Worm (Caenorhabditis elegans) whole organism, young adult: ENCODE results near the gene srx-73.

Experiments used
- C17E4.6 ChIP-seq: fragments of 200-800 bp; sonication (Bioruptor generic); IDR thresholded peaks from 2 replicates; pipeline ENCODE4 v1.3.6; 2022; ENCODE audit warnings: missing genetic modification reagents, missing genetic modification characterization, missing compliant biosample characterization
- F37B4.10 ChIP-seq: fragments of 200-800 bp; sonication (Bioruptor generic); IDR thresholded peaks from 2 replicates; pipeline ENCODE4 v1.3.6; 2022; ENCODE audit warnings: missing genetic modification characterization, missing compliant biosample characterization
- die-1 ChIP-seq: sonication (generic microtip); optimal IDR thresholded peaks from 2 replicates; lab custom pipeline; 2016; ENCODE audit warnings: missing genotype, mild to moderate bottlenecking, missing genetic modification characterization, missing compliant biosample characterization
- dpl-1 ChIP-seq: fragments of 150-350 bp; optimal IDR thresholded peaks from 2 replicates; lab custom pipeline; 2014; ENCODE audit warnings: missing biosample characterization, missing genetic modification reagents, missing genetic modification characterization
- nfya-2 ChIP-seq: fragments of 200-800 bp; sonication (Bioruptor generic); IDR thresholded peaks from 2 replicates; pipeline ENCODE4 v1.3.6; 2022; ENCODE audit warnings: missing genetic modification reagents, missing genetic modification characterization, missing compliant biosample characterization
- rpc-1 ChIP-seq, 2 experiments: fragments of 150-350 bp in 1 of 2; sonication (generic microtip) in 1 of 2; optimal IDR thresholded peaks; 2 replicates each; lab custom pipeline; 2014 to 2018; ENCODE audit warnings: missing biosample characterization in 1 of 2, missing genetic modification characterization in 1 of 2, missing genetic modification reagents in 1 of 2, missing genotype in 1 of 2
- snpc-1.1 ChIP-seq: sonication (generic microtip); optimal IDR thresholded peaks from 2 replicates; lab custom pipeline; 2017; ENCODE audit warnings: missing genetic modification characterization, mild to moderate bottlenecking, missing compliant biosample characterization, antibody characterized with exemption, moderate library complexity, missing genotype, missing genetic modification reagents; ENCODE audit not compliant: insufficient read depth
- snpc-4 ChIP-seq, 5 experiments: fragments of 150-350 bp in 1 of 5; sonication (generic microtip) in 4 of 5; optimal IDR thresholded peaks; 2 replicates each; lab custom pipeline; 2014 to 2018; ENCODE audit warnings: missing genetic modification characterization in 5 of 5, missing biosample characterization in 3 of 5, antibody characterized with exemption in 2 of 5, mild to moderate bottlenecking in 2 of 5, missing compliant biosample characterization in 2 of 5, missing genotype in 2 of 5, moderate library complexity in 2 of 5, missing genetic modification reagents in 1 of 5

DNA sequence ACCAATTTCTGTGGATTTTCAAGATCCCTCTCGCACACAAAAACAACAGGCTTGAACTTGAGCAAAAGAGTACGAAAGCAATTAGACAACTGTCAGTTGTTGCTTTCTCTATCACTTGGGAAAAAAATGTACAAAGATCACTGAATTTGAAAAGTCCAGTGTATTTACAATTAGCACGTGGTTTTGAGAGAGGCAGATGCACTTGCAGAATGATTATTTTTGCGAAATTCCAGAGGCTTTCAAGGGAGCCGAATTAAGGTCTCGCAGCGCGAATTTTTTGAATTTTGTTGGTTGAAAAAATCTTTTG lies 27.7 kb upstream of the srx-73 start:
- no peak for TF ChIP-seq F37B4.10 (GFP tag; lab: Robert Waterston, UW)
- TF ChIP-seq snpc-4 (GFP tag; optimal IDR thresholded peaks at IDR 0.05; lab: Kevin White, UChicago): no peak
- TF ChIP-seq snpc-4 (tag; optimal IDR thresholded peaks at IDR 0.05; lab: Kevin White, UChicago): no peak
- no peak for TF ChIP-seq nfya-2
- TF ChIP-seq snpc-1.1: no peak
- no peak for TF ChIP-seq dpl-1
- TF ChIP-seq die-1 (tag; lab: Kevin White, UChicago): no peak
- no peak for TF ChIP-seq C17E4.6 (GFP tag; lab: Robert Waterston, UW)
- no peak for TF ChIP-seq rpc-1 (optimal IDR thresholded peaks at IDR 0.05; lab: Kevin White, UChicago)
- no peak for TF ChIP-seq rpc-1 (tag; optimal IDR thresholded peaks at IDR 0.05; lab: Kevin White, UChicago)
